Worm (Caenorhabditis elegans): Measurements from ENCODE around the gene Y51H4A.1.

Gene Y51H4A.1

ce11 chrIV:16503590-16504217 is 26.6 kb upstream of the Y51H4A.1 start (continued):
- TF ChIP-seq ctbp-1 (GFP tag; IDR thresholded peaks at IDR 0.05) (peak; percentile 65), D1046.2 (GFP tag; IDR thresholded peaks at IDR 0.05) (peak; percentile 75; the same call in 1 of the 2 replicates), lim-7 (GFP tag; IDR thresholded peaks at IDR 0.05) (peak; percentile 94), daf-12 (tag; optimal IDR thresholded peaks at IDR 0.05) (no peak), snpc-4 (tag; optimal IDR thresholded peaks at IDR 0.05) (no peak), ceh-28 (tag; optimal IDR thresholded peaks at IDR 0.05) (no peak), vab-7 (GFP tag; IDR thresholded peaks at IDR 0.05) (peak; percentile 73), ceh-20 (GFP tag; IDR thresholded peaks at IDR 0.05) (no peak), ZK546.5 (tag; optimal IDR thresholded peaks at IDR 0.05) (no peak), lin-13 (GFP tag; optimal IDR thresholded peaks at IDR 0.05) (peak; percentile 70), jun-1 (tag; optimal IDR thresholded peaks at IDR 0.05) (no peak), lir-3 (tag; optimal IDR thresholded peaks at IDR 0.05) (peak; percentile 31), php-3 (GFP tag; IDR thresholded peaks at IDR 0.05) (no peak), hlh-11 (tag; optimal IDR thresholded peaks at IDR 0.05) (no peak), duxl-1 (tag; optimal IDR thresholded peaks at IDR 0.05; ENCODE audit: poor library complexity) (peak; percentile 66), rbr-2 (tag; optimal IDR thresholded peaks at IDR 0.05) (no peak), F26F4.8 (GFP tag; conservative IDR thresholded peaks at IDR 0.05) (peak; percentile 96), lin-1 (GFP tag; IDR thresholded peaks at IDR 0.05) (peak; percentile 65), ama-1 (optimal IDR thresholded peaks at IDR 0.05) (no peak), nhr-6 (tag; optimal IDR thresholded peaks at IDR 0.05) (no peak), spr-1 (tag; optimal IDR thresholded peaks at IDR 0.05) (peak; percentile 46), F10B5.3 (tag; optimal IDR thresholded peaks at IDR 0.05) (peak; percentile 14), dpl-1 (GFP tag; optimal IDR thresholded peaks at IDR 0.05) (no peak), spr-3 (GFP tag; optimal IDR thresholded peaks at IDR 0.05) (peak; percentile 49), unc-39 (tag; optimal IDR thresholded peaks at IDR 0.05) (no peak), aly-2 (tag; optimal IDR thresholded peaks at IDR 0.05) (no peak), aha-1 (tag) (peak; percentile 26), nhr-28 (tag; optimal IDR thresholded peaks at IDR 0.05) (no peak), lin-15B (tag; optimal IDR thresholded peaks at IDR 0.05) (no peak), zip-2 (tag; optimal IDR thresholded peaks at IDR 0.05) (no peak), ceh-44 (GFP tag; IDR thresholded peaks at IDR 0.05) (0 out of 2 replicates have a peak, but pooled peaks have one; percentile 23), skn-1 (tag; optimal IDR thresholded peaks at IDR 0.05) (no peak), zfp-3 (GFP tag; conservative IDR thresholded peaks at IDR 0.05) (no peak), nhr-237 (tag; optimal IDR thresholded peaks at IDR 0.05) (no peak), mep-1 (tag; optimal IDR thresholded peaks at IDR 0.05) (no peak), fkh-10 (GFP tag; optimal IDR thresholded peaks at IDR 0.05) (no peak), lin-29 (GFP tag; IDR thresholded peaks at IDR 0.05) (no peak), pqm-1 (tag; optimal IDR thresholded peaks at IDR 0.05) (no peak), mxl-2 (GFP tag; conservative IDR thresholded peaks at IDR 0.05) (peak; percentile 66; the same call in 1 of the 2 replicates), saeg-2 (GFP tag; IDR thresholded peaks at IDR 0.05) (no peak), zag-1 (tag; optimal IDR thresholded peaks at IDR 0.05) (no peak), mdl-1 (tag; optimal IDR thresholded peaks at IDR 0.05) (no peak)

- TF ChIP-seq snpc-1.2 (GFP tag; IDR thresholded peaks at IDR 0.05) = peak; percentile 58
- TF ChIP-seq lsy-2 (tag; optimal IDR thresholded peaks at IDR 0.05) = peak in 1 of 2 experiments; percentile 17
- no peak for TF ChIP-seq nhr-77 (tag; optimal IDR thresholded peaks at IDR 0.05)
Measured at ce11 chrIV:16503049-16503448, 26.0 kb upstream of the Y51H4A.1 start.

All from whole organism, L4 larva.